Worm (Caenorhabditis elegans) whole organism, L4 larva: ENCODE results near the gene paqr-3.

Experiments used
- F10B5.3 ChIP-seq: sonication (generic microtip); optimal IDR thresholded peaks from 2 replicates; lab custom pipeline; 2016; ENCODE audit warnings: mild to moderate bottlenecking, missing genetic modification characterization, missing compliant biosample characterization
- Y48G9A.11 ChIP-seq: fragments of 200-800 bp; sonication (Bioruptor generic); IDR thresholded peaks from 2 replicates; pipeline ENCODE4 v1.3.6; 2022; ENCODE audit warnings: missing genetic modification reagents, missing genetic modification characterization, missing compliant biosample characterization
- ZK546.5 ChIP-seq, 2 experiments: sonication (generic microtip); optimal IDR thresholded peaks; 2 replicates each; lab custom pipeline; 2017; ENCODE audit warnings: missing biosample characterization in 2 of 2, missing genetic modification characterization in 2 of 2
- ces-1 ChIP-seq: fragments of 150-350 bp; sonication (generic microtip); optimal IDR thresholded peaks from 4 replicates; lab custom pipeline; 2014; ENCODE audit warnings: missing biosample characterization, missing genetic modification reagents, missing genetic modification characterization
- fos-1 ChIP-seq: fragments of 150-350 bp; optimal IDR thresholded peaks from 2 replicates; lab custom pipeline; 2014; ENCODE audit warnings: missing biosample characterization, missing genetic modification characterization
- gei-8 ChIP-seq: fragments of 200-800 bp; sonication (Bioruptor generic); optimal IDR thresholded peaks from 2 replicates; lab custom pipeline; 2018; ENCODE audit warnings: mild to moderate bottlenecking, missing genetic modification characterization, missing compliant biosample characterization
- lsy-2 ChIP-seq, 2 experiments: fragments of 150-350 bp in 1 of 2; sonication (generic microtip) in 1 of 2; optimal IDR thresholded peaks; 2 replicates each; lab custom pipeline; 2014 to 2017; ENCODE audit warnings: missing biosample characterization in 2 of 2, missing genetic modification characterization in 2 of 2
- mdl-1 ChIP-seq, 2 experiments: fragments of 150-350 bp in 1 of 2; sonication (generic microtip) in 1 of 2; optimal IDR thresholded peaks; 2 replicates each; lab custom pipeline; 2014 to 2017; ENCODE audit warnings: missing biosample characterization in 2 of 2, missing genetic modification characterization in 2 of 2
- nhr-6 ChIP-seq: fragments of 150-350 bp; optimal IDR thresholded peaks from 2 replicates; lab custom pipeline; 2014; ENCODE audit warnings: missing biosample characterization, missing genetic modification characterization
- snpc-4 ChIP-seq: fragments of 150-350 bp; optimal IDR thresholded peaks from 2 replicates; lab custom pipeline; 2014; ENCODE audit warnings: missing biosample characterization, missing genetic modification characterization
- unc-130 ChIP-seq: sonication (generic microtip); optimal IDR thresholded peaks from 2 replicates; lab custom pipeline; 2016; ENCODE audit warnings: missing genetic modification reagents, missing genetic modification characterization, missing compliant biosample characterization
- unc-62 ChIP-seq, 3 experiments: fragments of 150-350 bp in 1 of 3; sonication (generic microtip); optimal IDR thresholded peaks in 2 of 3; peaks in 1 of 3; 1 replicate in 1 of 3; 2 replicates in 2 of 3; lab custom pipeline; 2014 to 2017; ENCODE audit warnings: missing biosample characterization in 3 of 3, missing genetic modification characterization in 3 of 3, missing genetic modification reagents in 3 of 3, missing genotype in 1 of 3

DNA sequence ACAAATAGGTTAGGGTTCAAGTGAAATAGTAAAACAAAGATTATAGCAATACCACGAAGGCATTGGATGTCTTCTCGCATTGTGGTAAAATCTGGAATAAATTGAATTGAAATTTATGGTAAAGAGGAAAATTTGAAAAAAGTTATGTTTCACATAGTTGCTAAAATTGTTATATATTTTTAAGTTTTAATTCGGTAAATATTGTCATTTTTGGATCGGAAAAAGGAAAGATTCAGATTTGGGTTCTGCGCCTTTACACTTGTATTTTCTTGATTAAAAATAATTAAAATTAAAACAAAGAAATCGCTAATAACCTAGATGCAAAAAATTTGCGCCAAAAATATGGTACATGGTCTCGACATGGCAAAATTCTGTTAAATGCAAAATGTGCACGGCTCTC is 32.8 kb downstream of the paqr-3 start, which contains the start of gene oac-56:
- TF ChIP-seq mdl-1 (tag; optimal IDR thresholded peaks at IDR 0.05; lab: Kevin White, UChicago) (no peak), F10B5.3 (tag; lab: Kevin White, UChicago) (no peak), unc-130 (GFP tag; lab: Kevin White, UChicago) (no peak), unc-62 (GFP tag; optimal IDR thresholded peaks at IDR 0.05 in 1 of 2; lab: Kevin White, UChicago) (no peak), unc-62 (tag; optimal IDR thresholded peaks at IDR 0.05; lab: Kevin White, UChicago) (no peak), Y48G9A.11 (GFP tag; lab: Robert Waterston, UW) (no peak), gei-8 (GFP tag; lab: Kevin White, UChicago) (no peak), ZK546.5 (tag; optimal IDR thresholded peaks at IDR 0.05; lab: Kevin White, UChicago) (no peak), snpc-4 (tag; lab: Kevin White, UChicago) (no peak), ces-1 (GFP tag; lab: Kevin White, UChicago) (no peak), lsy-2 (tag; optimal IDR thresholded peaks at IDR 0.05; lab: Kevin White, UChicago) (no peak), nhr-6 (tag; lab: Kevin White, UChicago) (no peak), fos-1 (tag; lab: Kevin White, UChicago) (no peak)
